Fruit fly (Drosophila melanogaster): Measurements from ENCODE around the gene CG5172.

The CG5172 gene

dm6 chrX:17221142-17221541 is at the start of gene CG5172:
TSS of gene CG5172 (plus strand) at chrX:17221442.
- TF ChIP-seq EcR (GFP tag; optimal IDR thresholded peaks at IDR 0.05) (no peak), CG9948 (tag; optimal IDR thresholded peaks at IDR 0.05) (no peak), CG14655 (GFP tag; optimal IDR thresholded peaks at IDR 0.05) (no peak), Pif1B (GFP tag; optimal IDR thresholded peaks at IDR 0.05) (no peak), Ets98B (GFP tag; IDR thresholded peaks at IDR 0.05) (no peak), CG13204 (GFP tag; optimal IDR thresholded peaks at IDR 0.05) (no peak), CG34367 (tag; optimal IDR thresholded peaks at IDR 0.05) (no peak), CG10348 (GFP tag; IDR thresholded peaks at IDR 0.05) (no peak), D1 (tag; optimal IDR thresholded peaks at IDR 0.05) (no peak), CG8301 (tag; optimal IDR thresholded peaks at IDR 0.05) (no peak), Snoo (tag; optimal IDR thresholded peaks at IDR 0.05) (no peak), CG15710 (tag; optimal IDR thresholded peaks at IDR 0.05) (no peak), Pif1A (GFP tag; optimal IDR thresholded peaks at IDR 0.05) (no peak), CG4496 (GFP tag; IDR thresholded peaks at IDR 0.05) (no peak), gl (tag; optimal IDR thresholded peaks at IDR 0.05) (no peak), fd96Ca (GFP tag; IDR thresholded peaks at IDR 0.05) (no peak), CG32121 (GFP tag; IDR thresholded peaks at IDR 0.05) (no peak), rn (GFP tag; IDR thresholded peaks at IDR 0.05) (no peak), CG12605 (GFP tag; IDR thresholded peaks at IDR 0.05) (no peak)

dm6 chrX:17172123-17172522 is 49.1 kb upstream of the CG5172 start:
- TF ChIP-seq CG17806 (tag; optimal IDR thresholded peaks at IDR 0.05) (peak; percentile 9), Pif1A (GFP tag; optimal IDR thresholded peaks at IDR 0.05) (peak; percentile 17), CG34367 (tag; optimal IDR thresholded peaks at IDR 0.05) (no peak), CG32121 (GFP tag; IDR thresholded peaks at IDR 0.05) (no peak), rn (GFP tag; IDR thresholded peaks at IDR 0.05) (no peak), fd96Ca (GFP tag; IDR thresholded peaks at IDR 0.05) (no peak), gl (tag; optimal IDR thresholded peaks at IDR 0.05) (no peak), D1 (tag; optimal IDR thresholded peaks at IDR 0.05) (no peak), CG8301 (tag; optimal IDR thresholded peaks at IDR 0.05) (no peak), CG14655 (GFP tag; optimal IDR thresholded peaks at IDR 0.05) (no peak), Pif1B (GFP tag; optimal IDR thresholded peaks at IDR 0.05) (no peak), Snoo (tag; optimal IDR thresholded peaks at IDR 0.05) (peak; percentile 22), EcR (GFP tag; optimal IDR thresholded peaks at IDR 0.05) (no peak), CG15710 (tag; optimal IDR thresholded peaks at IDR 0.05) (peak; percentile 11), CG4496 (GFP tag; IDR thresholded peaks at IDR 0.05) (no peak), Ets98B (GFP tag; IDR thresholded peaks at IDR 0.05) (no peak), CG9948 (tag; optimal IDR thresholded peaks at IDR 0.05) (no peak), CG8159 (tag; optimal IDR thresholded peaks at IDR 0.05) (peak; percentile 26), CG13204 (GFP tag; optimal IDR thresholded peaks at IDR 0.05) (no peak), CG12605 (GFP tag; IDR thresholded peaks at IDR 0.05) (no peak), CG10348 (GFP tag; IDR thresholded peaks at IDR 0.05) (no peak)

- TF ChIP-seq CG14655 (GFP tag; optimal IDR thresholded peaks at IDR 0.05) (no peak), Pif1B (GFP tag; optimal IDR thresholded peaks at IDR 0.05) (no peak)
These were observed 48.4 kb upstream of the CG5172 start for dm6 chrX:17172777-17173315.

- TF ChIP-seq CG17806 (tag; optimal IDR thresholded peaks at IDR 0.05) = no peak
- TF ChIP-seq Pif1A (GFP tag; optimal IDR thresholded peaks at IDR 0.05) = no peak
- peak; percentile 37 for TF ChIP-seq CG14655 (GFP tag; optimal IDR thresholded peaks at IDR 0.05)
- no peak for TF ChIP-seq CG13204 (GFP tag; optimal IDR thresholded peaks at IDR 0.05)
- TF ChIP-seq Ets98B (GFP tag; IDR thresholded peaks at IDR 0.05) = peak; percentile 32; the same call in 1 of the 2 replicates
- TF ChIP-seq CG4496 (GFP tag; IDR thresholded peaks at IDR 0.05) = no peak
- TF ChIP-seq fd96Ca (GFP tag; IDR thresholded peaks at IDR 0.05) = peak; percentile 35; the same call in 1 of the 3 replicates
- peak; percentile 59 for TF ChIP-seq CG32121 (GFP tag; IDR thresholded peaks at IDR 0.05)
- TF ChIP-seq CG8301 (tag; optimal IDR thresholded peaks at IDR 0.05) = peak; percentile 16
- TF ChIP-seq D1 (tag; optimal IDR thresholded peaks at IDR 0.05) = no peak
- no peak for TF ChIP-seq CG15710 (tag; optimal IDR thresholded peaks at IDR 0.05)
- TF ChIP-seq CG34367 (tag; optimal IDR thresholded peaks at IDR 0.05) = no peak
These were observed 47.1 kb upstream of the CG5172 start for dm6 chrX:17174115-17174514.

- TF ChIP-seq EcR (GFP tag; optimal IDR thresholded peaks at IDR 0.05) (peak; percentile 45), CG32121 (GFP tag; IDR thresholded peaks at IDR 0.05) (no peak), D1 (tag; optimal IDR thresholded peaks at IDR 0.05) (peak; percentile 20), Pif1A (GFP tag; optimal IDR thresholded peaks at IDR 0.05) (no peak), CG14655 (GFP tag; optimal IDR thresholded peaks at IDR 0.05) (no peak), CG8301 (tag; optimal IDR thresholded peaks at IDR 0.05) (no peak), CG4496 (GFP tag; IDR thresholded peaks at IDR 0.05) (peak; percentile 10; the same call in 1 of the 3 replicates)
These were observed 45.6 kb upstream of the CG5172 start for dm6 chrX:17175558-17176189.

dm6 chrX:17176542-17176941 is 44.7 kb upstream of the CG5172 start:
- TF ChIP-seq gl (tag; optimal IDR thresholded peaks at IDR 0.05) = no peak
- no peak for TF ChIP-seq CG15710 (tag; optimal IDR thresholded peaks at IDR 0.05)
- peak; percentile 34 for TF ChIP-seq Pif1B (GFP tag; optimal IDR thresholded peaks at IDR 0.05)
- no peak for TF ChIP-seq CG10348 (GFP tag; IDR thresholded peaks at IDR 0.05)
- TF ChIP-seq CG17806 (tag; optimal IDR thresholded peaks at IDR 0.05) = no peak
- TF ChIP-seq Pif1A (GFP tag; optimal IDR thresholded peaks at IDR 0.05) = peak; percentile 51
- no peak for TF ChIP-seq Snoo (tag; optimal IDR thresholded peaks at IDR 0.05)
- peak; percentile 70 for TF ChIP-seq CG32121 (GFP tag; IDR thresholded peaks at IDR 0.05)
- no peak for TF ChIP-seq CG13204 (GFP tag; optimal IDR thresholded peaks at IDR 0.05)
- TF ChIP-seq CG8159 (tag; optimal IDR thresholded peaks at IDR 0.05) = no peak
- peak; percentile 16; the same call in 1 of the 2 replicates for TF ChIP-seq CG12605 (GFP tag; IDR thresholded peaks at IDR 0.05)
- TF ChIP-seq EcR (GFP tag; optimal IDR thresholded peaks at IDR 0.05) = no peak
- TF ChIP-seq D1 (tag; optimal IDR thresholded peaks at IDR 0.05) = no peak
- peak; percentile 50; the same call in 1 of the 2 replicates for TF ChIP-seq Ets98B (GFP tag; IDR thresholded peaks at IDR 0.05)
- 0 out of 3 replicates have a peak, but pooled peaks have one; percentile 52 for TF ChIP-seq fd96Ca (GFP tag; IDR thresholded peaks at IDR 0.05)
- peak; percentile 17 for TF ChIP-seq CG8301 (tag; optimal IDR thresholded peaks at IDR 0.05)
- no peak for TF ChIP-seq CG9948 (tag; optimal IDR thresholded peaks at IDR 0.05)
- no peak for TF ChIP-seq rn (GFP tag; IDR thresholded peaks at IDR 0.05)
- TF ChIP-seq CG34367 (tag; optimal IDR thresholded peaks at IDR 0.05) = no peak
- peak; percentile 14 for TF ChIP-seq CG14655 (GFP tag; optimal IDR thresholded peaks at IDR 0.05)
- TF ChIP-seq CG4496 (GFP tag; IDR thresholded peaks at IDR 0.05) = peak; percentile 84

All from whole organism, pupa.